Worm (Caenorhabditis elegans) whole organism, L2 larva: ENCODE measurements around the gene C01G12.5.
A peak's percentile ranks its signal among the peaks of the same experiment; 100 is the strongest.

ENCODE experiments used
- C34F6.9 ChIP-seq: fragments of 150-350 bp; optimal IDR thresholded peaks from 2 replicates; lab custom pipeline; 2014; ENCODE audit warnings: missing biosample characterization, missing genetic modification characterization
- F13H6.1 ChIP-seq: sonication (generic microtip); optimal IDR thresholded peaks from 2 replicates; lab custom pipeline; 2016; ENCODE audit warnings: missing genetic modification characterization, missing compliant biosample characterization
- R02D3.7 ChIP-seq: fragments of 150-350 bp; optimal IDR thresholded peaks from 2 replicates; lab custom pipeline; 2014; ENCODE audit warnings: missing biosample characterization, missing genetic modification characterization
- Y55F3AM.14 ChIP-seq: fragments of 200-800 bp; sonication (Bioruptor generic); optimal IDR thresholded peaks from 2 replicates; lab custom pipeline; 2018; ENCODE audit warnings: mild to moderate bottlenecking, missing genetic modification characterization, missing compliant biosample characterization
- ZK546.5 ChIP-seq: sonication (generic microtip); optimal IDR thresholded peaks from 2 replicates; lab custom pipeline; 2017; ENCODE audit warnings: missing biosample characterization, missing genetic modification characterization
- aly-2 ChIP-seq: fragments of 150-350 bp; optimal IDR thresholded peaks from 2 replicates; lab custom pipeline; 2014; ENCODE audit warnings: missing biosample characterization, missing genetic modification characterization
- crh-2 ChIP-seq: sonication (generic microtip); optimal IDR thresholded peaks from 2 replicates; lab custom pipeline; 2017; ENCODE audit warnings: missing biosample characterization, missing genetic modification characterization
- egl-27 ChIP-seq: sonication (generic microtip); optimal IDR thresholded peaks from 3 replicates; lab custom pipeline; 2017; ENCODE audit warnings: missing biosample characterization, missing genetic modification reagents, missing genetic modification characterization
- elt-3 ChIP-seq: sonication (generic microtip); optimal IDR thresholded peaks from 2 replicates; lab custom pipeline; 2017; ENCODE audit warnings: missing biosample characterization, missing genetic modification characterization
- fos-1 ChIP-seq: fragments of 150-350 bp; optimal IDR thresholded peaks from 2 replicates; lab custom pipeline; 2014; ENCODE audit warnings: missing biosample characterization, missing genetic modification characterization
- lin-11 ChIP-seq: fragments of 150-350 bp; sonication (generic microtip); optimal IDR thresholded peaks from 2 replicates; lab custom pipeline; 2014; ENCODE audit warnings: missing biosample characterization, missing genetic modification characterization, inconsistent platforms, mixed read lengths
- lin-13 ChIP-seq: fragments of 150-350 bp; optimal IDR thresholded peaks from 2 replicates; lab custom pipeline; 2014; ENCODE audit warnings: missing biosample characterization, missing genetic modification reagents, missing genetic modification characterization
- lin-39 ChIP-seq: fragments of 150-350 bp; optimal IDR thresholded peaks from 2 replicates; lab custom pipeline; 2014; ENCODE audit warnings: missing biosample characterization, missing genetic modification reagents, missing genetic modification characterization
- lsy-2 ChIP-seq, 2 experiments: fragments of 150-350 bp in 1 of 2; sonication (generic microtip) in 1 of 2; optimal IDR thresholded peaks; 2 replicates each; lab custom pipeline; 2014 to 2017; ENCODE audit warnings: missing biosample characterization in 2 of 2, missing genetic modification characterization in 2 of 2
- mbf-1 ChIP-seq: sonication (generic microtip); optimal IDR thresholded peaks from 2 replicates; lab custom pipeline; 2017; ENCODE audit warnings: missing biosample characterization, missing genetic modification characterization
- mdl-1 ChIP-seq, 2 experiments: fragments of 150-350 bp in 1 of 2; sonication (generic microtip) in 1 of 2; optimal IDR thresholded peaks; 2 replicates each; lab custom pipeline; 2017; ENCODE audit warnings: missing biosample characterization in 2 of 2, missing genetic modification characterization in 2 of 2
- nhr-10 ChIP-seq: sonication (generic microtip); optimal IDR thresholded peaks from 2 replicates; lab custom pipeline; 2017; ENCODE audit warnings: missing biosample characterization, missing genetic modification characterization
- nhr-11 ChIP-seq: fragments of 150-350 bp; optimal IDR thresholded peaks from 2 replicates; lab custom pipeline; 2014; ENCODE audit warnings: missing biosample characterization, missing genetic modification characterization
- nhr-12 ChIP-seq: fragments of 150-350 bp; optimal IDR thresholded peaks from 2 replicates; lab custom pipeline; 2014; ENCODE audit warnings: missing biosample characterization, missing genetic modification characterization
- nhr-21 ChIP-seq: fragments of 150-350 bp; optimal IDR thresholded peaks from 2 replicates; lab custom pipeline; 2014; ENCODE audit warnings: missing biosample characterization, missing genetic modification characterization
- nhr-23 ChIP-seq: fragments of 150-350 bp; optimal IDR thresholded peaks from 2 replicates; lab custom pipeline; 2014; ENCODE audit warnings: missing biosample characterization, missing genetic modification reagents, missing genetic modification characterization
- nhr-237 ChIP-seq: fragments of 150-350 bp; optimal IDR thresholded peaks from 2 replicates; lab custom pipeline; 2014; ENCODE audit warnings: missing biosample characterization, missing genetic modification characterization
- nhr-25 ChIP-seq: fragments of 150-350 bp; sonication (generic microtip); optimal IDR thresholded peaks from 3 replicates; lab custom pipeline; 2014; ENCODE audit warnings: missing biosample characterization, missing genetic modification characterization
- nhr-6 ChIP-seq: fragments of 150-350 bp; optimal IDR thresholded peaks from 2 replicates; lab custom pipeline; 2014; ENCODE audit warnings: missing biosample characterization, missing genetic modification characterization
- nhr-77 ChIP-seq: fragments of 150-350 bp; optimal IDR thresholded peaks from 2 replicates; lab custom pipeline; 2014; ENCODE audit warnings: missing biosample characterization, missing genetic modification characterization
- peb-1 ChIP-seq: fragments of 150-350 bp; optimal IDR thresholded peaks from 2 replicates; lab custom pipeline; 2014; ENCODE audit warnings: missing biosample characterization, missing genetic modification characterization
- sem-4 ChIP-seq: fragments of 150-350 bp; optimal IDR thresholded peaks from 2 replicates; lab custom pipeline; 2014; ENCODE audit warnings: missing biosample characterization, missing genetic modification reagents, missing genetic modification characterization
- sma-3 ChIP-seq: sonication (generic microtip); optimal IDR thresholded peaks from 2 replicates; lab custom pipeline; 2016; ENCODE audit warnings: missing genetic modification reagents, missing genetic modification characterization, missing compliant biosample characterization
- sma-9 ChIP-seq, 2 experiments: fragments of 150-350 bp in 1 of 2; sonication (generic microtip) in 1 of 2; optimal IDR thresholded peaks; 2 replicates each; lab custom pipeline; 2014 to 2016; ENCODE audit warnings: missing genetic modification characterization in 2 of 2, mild to moderate bottlenecking in 1 of 2, missing biosample characterization in 1 of 2, missing compliant biosample characterization in 1 of 2, missing genetic modification reagents in 1 of 2, moderate library complexity in 1 of 2
- snpc-4 ChIP-seq: fragments of 150-350 bp; optimal IDR thresholded peaks from 2 replicates; lab custom pipeline; 2014; ENCODE audit warnings: missing biosample characterization, missing genetic modification characterization
- unc-39 ChIP-seq: fragments of 150-350 bp; optimal IDR thresholded peaks from 2 replicates; lab custom pipeline; 2014; ENCODE audit warnings: missing biosample characterization, missing genetic modification characterization
- zag-1 ChIP-seq: fragments of 150-350 bp; optimal IDR thresholded peaks from 2 replicates; lab custom pipeline; 2014; ENCODE audit warnings: missing biosample characterization, missing genetic modification characterization
- ztf-11 ChIP-seq: sonication (generic microtip); optimal IDR thresholded peaks from 2 replicates; lab custom pipeline; 2017; ENCODE audit warnings: missing biosample characterization, missing genetic modification characterization

C01G12.5 gene

DNA sequence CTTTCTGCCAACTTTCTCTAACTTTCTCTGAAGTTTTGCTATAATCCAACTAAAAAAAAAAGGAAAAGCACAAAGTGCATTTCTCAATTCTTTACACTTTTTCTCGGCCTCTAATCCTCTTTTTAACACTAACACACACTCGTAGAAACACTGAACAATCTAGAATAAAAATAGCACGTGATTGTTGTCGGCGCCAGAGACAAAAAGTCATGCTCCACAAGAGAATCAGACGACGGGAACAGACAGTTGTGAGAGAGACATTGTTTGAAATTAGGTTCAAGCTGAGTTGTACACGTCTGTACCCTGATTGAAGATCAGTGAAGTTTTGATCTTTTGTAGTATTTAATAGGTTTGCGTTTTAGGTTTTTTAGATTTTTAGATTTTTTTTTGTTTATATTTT is 11.1 kb upstream of the C01G12.5 start (continued):
- TF ChIP-seq nhr-23 (no peak), Y55F3AM.14 (GFP tag; lab: Kevin White, UChicago) (no peak), nhr-21 (no peak), zag-1 (tag; lab: Kevin White, UChicago) (no peak), fos-1 (tag; lab: Kevin White, UChicago) (peak; percentile 50), lin-39 (no peak), nhr-10 (tag; lab: Kevin White, UChicago) (peak; percentile 7), lsy-2 (tag; optimal IDR thresholded peaks at IDR 0.05; lab: Kevin White, UChicago) (peak in 1 of 2 experiments; percentile 81), mbf-1 (no peak), nhr-25 (tag; lab: Kevin White, UChicago) (no peak), peb-1 (tag; lab: Kevin White, UChicago) (no peak), snpc-4 (tag; lab: Kevin White, UChicago) (peak; percentile 34), ztf-11 (no peak), nhr-11 (tag; lab: Kevin White, UChicago) (no peak), unc-39 (tag; lab: Kevin White, UChicago) (no peak), lin-13 (GFP tag; lab: Kevin White, UChicago) (peak; percentile 22), egl-27 (tag; lab: Kevin White, UChicago) (no peak)

DNA sequence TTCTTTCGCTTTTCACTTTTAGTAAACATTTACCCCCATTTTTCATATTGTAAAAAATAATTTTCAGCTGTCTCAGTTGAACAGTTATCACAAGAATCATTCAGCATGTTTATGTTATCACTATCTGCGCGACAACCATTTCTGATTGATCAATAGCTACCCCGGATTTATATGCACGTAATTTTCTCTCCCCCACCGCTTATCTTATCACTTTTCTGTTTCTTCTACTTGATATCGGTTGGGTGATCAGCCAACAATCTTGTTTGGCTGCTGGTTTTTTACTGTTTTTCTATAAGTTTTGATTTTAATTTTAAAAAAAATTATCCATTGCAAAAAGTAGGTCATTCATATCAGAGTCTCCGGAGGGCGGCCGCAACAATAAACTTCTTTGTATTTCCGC is 10.5 kb upstream of the C01G12.5 start:
- TF ChIP-seq R02D3.7 (tag; lab: Kevin White, UChicago) (no peak), lin-13 (GFP tag; lab: Kevin White, UChicago) (no peak), nhr-77 (tag; lab: Kevin White, UChicago) (no peak), nhr-21 (peak; percentile 2), nhr-10 (tag; lab: Kevin White, UChicago) (no peak), Y55F3AM.14 (GFP tag; lab: Kevin White, UChicago) (no peak), elt-3 (tag; lab: Kevin White, UChicago) (no peak), sma-3 (GFP tag; lab: Kevin White, UChicago) (no peak), mbf-1 (no peak), sma-9 (GFP tag; optimal IDR thresholded peaks at IDR 0.05; lab: Kevin White, UChicago) (peak; percentile 48), sma-9 (tag; optimal IDR thresholded peaks at IDR 0.05; lab: Kevin White, UChicago) (no peak), peb-1 (tag; lab: Kevin White, UChicago) (no peak), snpc-4 (tag; lab: Kevin White, UChicago) (no peak), C34F6.9 (tag; lab: Kevin White, UChicago) (no peak), nhr-237 (tag; lab: Kevin White, UChicago) (no peak)
- TF ChIP-seq, all 48 proteins: peak for 2

DNA sequence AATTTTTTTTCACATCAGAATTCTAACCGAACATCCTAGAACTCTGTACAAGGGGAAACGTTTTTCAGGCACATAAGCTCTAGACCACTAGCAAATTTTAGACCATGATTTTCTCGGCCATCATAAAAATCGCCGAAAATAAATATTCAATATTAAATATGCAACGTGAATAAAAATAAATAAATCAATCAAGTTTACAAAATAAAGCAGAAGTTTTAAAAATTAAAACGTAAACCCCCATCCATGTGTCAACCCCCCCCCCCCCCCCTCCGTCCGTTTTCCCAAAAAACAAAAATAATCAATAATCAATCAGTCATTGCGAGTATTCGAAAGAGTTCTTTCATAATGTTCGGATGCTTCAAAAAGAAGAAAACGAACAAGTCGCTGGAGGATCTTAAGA is 6.0 kb upstream of the C01G12.5 start, which contains the start of gene catp-4:
Gene catp-4, plus strand, starts transcription at position 301 of the 400 bp plus-strand sequence.
- no peak for TF ChIP-seq crh-2 (tag; lab: Kevin White, UChicago)
- TF ChIP-seq elt-3 (tag; lab: Kevin White, UChicago): no peak
- TF ChIP-seq lin-11 (tag; lab: Kevin White, UChicago): no peak
- TF ChIP-seq sem-4 (tag; lab: Kevin White, UChicago): no peak
- TF ChIP-seq zag-1 (tag; lab: Kevin White, UChicago): no peak

DNA sequence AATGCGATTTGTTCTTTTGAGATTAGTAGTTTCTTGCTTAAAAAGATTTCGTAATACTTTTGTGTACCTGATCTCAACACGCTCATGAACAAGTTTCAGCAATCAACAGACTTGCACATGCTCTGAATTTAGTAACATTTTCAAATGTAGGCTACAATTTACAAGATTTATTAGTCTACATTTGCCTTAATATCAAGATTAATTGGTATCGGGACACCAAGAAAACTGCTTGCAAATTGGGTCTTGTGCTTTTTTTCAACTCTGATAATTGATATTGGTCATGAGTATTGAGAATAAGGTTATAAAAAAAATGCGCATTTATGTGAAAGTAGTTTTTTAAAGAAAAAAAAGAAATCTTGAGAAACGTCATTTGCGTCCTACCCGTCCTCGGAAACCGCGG is 5.3 kb upstream of the C01G12.5 start:
- no peak for TF ChIP-seq ZK546.5
- no peak for TF ChIP-seq sma-9 (GFP tag; optimal IDR thresholded peaks at IDR 0.05; lab: Kevin White, UChicago)
- TF ChIP-seq sma-9 (tag; optimal IDR thresholded peaks at IDR 0.05; lab: Kevin White, UChicago): no peak
- TF ChIP-seq R02D3.7 (tag; lab: Kevin White, UChicago): no peak
- TF ChIP-seq aly-2 (tag; lab: Kevin White, UChicago): no peak
- TF ChIP-seq snpc-4 (tag; lab: Kevin White, UChicago): no peak
- no peak for TF ChIP-seq F13H6.1 (tag; lab: Kevin White, UChicago)
- no peak for TF ChIP-seq nhr-77 (tag; lab: Kevin White, UChicago)
- no peak for TF ChIP-seq lsy-2 (tag; optimal IDR thresholded peaks at IDR 0.05; lab: Kevin White, UChicago)
- no peak for TF ChIP-seq nhr-237 (tag; lab: Kevin White, UChicago)
- TF ChIP-seq mdl-1 (tag; optimal IDR thresholded peaks at IDR 0.05; lab: Kevin White, UChicago): no peak
- TF ChIP-seq peb-1 (tag; lab: Kevin White, UChicago): no peak
- no peak for TF ChIP-seq nhr-6 (tag; lab: Kevin White, UChicago)
- no peak for TF ChIP-seq nhr-12 (tag; lab: Kevin White, UChicago)
- TF ChIP-seq lin-13 (GFP tag; lab: Kevin White, UChicago): no peak
- no peak for TF ChIP-seq ztf-11
- no peak for TF ChIP-seq unc-39 (tag; lab: Kevin White, UChicago)
- no peak for TF ChIP-seq mbf-1
- TF ChIP-seq Y55F3AM.14 (GFP tag; lab: Kevin White, UChicago): no peak
- no peak for TF ChIP-seq C34F6.9 (tag; lab: Kevin White, UChicago)
- TF ChIP-seq, all 48 proteins: peak for 0
